Worm (Caenorhabditis elegans) whole organism, L2 larva: ENCODE results near the gene spex-3.
A peak's percentile ranks its signal among the peaks of the same experiment; 100 is the strongest.

Experiments used
- ZK546.5 ChIP-seq: sonication (generic microtip); optimal IDR thresholded peaks from 2 replicates; lab custom pipeline; 2017; ENCODE audit warnings: missing biosample characterization, missing genetic modification characterization
- lin-11 ChIP-seq: fragments of 150-350 bp; sonication (generic microtip); optimal IDR thresholded peaks from 2 replicates; lab custom pipeline; 2014; ENCODE audit warnings: missing biosample characterization, missing genetic modification characterization, inconsistent platforms, mixed read lengths
- lin-13 ChIP-seq: fragments of 150-350 bp; optimal IDR thresholded peaks from 2 replicates; lab custom pipeline; 2014; ENCODE audit warnings: missing biosample characterization, missing genetic modification reagents, missing genetic modification characterization
- nhr-11 ChIP-seq: fragments of 150-350 bp; optimal IDR thresholded peaks from 2 replicates; lab custom pipeline; 2014; ENCODE audit warnings: missing biosample characterization, missing genetic modification characterization
- nhr-23 ChIP-seq: fragments of 150-350 bp; optimal IDR thresholded peaks from 2 replicates; lab custom pipeline; 2014; ENCODE audit warnings: missing biosample characterization, missing genetic modification reagents, missing genetic modification characterization
- unc-39 ChIP-seq: fragments of 150-350 bp; optimal IDR thresholded peaks from 2 replicates; lab custom pipeline; 2014; ENCODE audit warnings: missing biosample characterization, missing genetic modification characterization
- ztf-4 ChIP-seq: fragments of 150-350 bp; optimal IDR thresholded peaks from 2 replicates; lab custom pipeline; 2014; ENCODE audit warnings: missing biosample characterization, missing genetic modification characterization

DNA sequence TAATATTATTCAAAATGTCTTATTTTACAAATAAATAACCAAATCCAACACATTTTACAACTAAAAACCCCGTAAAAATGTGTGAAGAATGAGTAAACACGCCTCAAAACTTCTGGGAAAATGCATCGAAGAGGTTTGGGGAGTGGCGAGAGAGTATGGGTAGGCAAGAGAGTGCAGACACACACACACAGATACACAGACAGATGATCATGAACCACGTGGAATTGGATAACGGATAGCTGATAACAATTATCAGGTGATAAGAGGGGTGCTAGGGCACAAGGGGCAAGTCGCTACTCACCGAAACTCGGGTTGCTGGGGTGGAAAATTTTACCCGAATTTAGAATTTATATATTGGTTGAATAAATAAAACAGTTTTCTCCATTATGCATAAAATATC lies 20.0 kb downstream of the spex-3 start:
- TF ChIP-seq lin-13 (GFP tag; lab: Kevin White, UChicago) (no peak), unc-39 (tag; lab: Kevin White, UChicago) (no peak), ZK546.5 (tag; lab: Kevin White, UChicago) (no peak), ztf-4 (tag; lab: Kevin White, UChicago) (peak; percentile 22), nhr-23 (no peak), lin-11 (tag; lab: Kevin White, UChicago) (peak; percentile 19), nhr-11 (no peak)
